Worm (Caenorhabditis elegans) whole organism, L1 larva: ENCODE results near the gene srbc-8.

ENCODE experiments used
- C04F5.9 ChIP-seq: sonication (generic microtip); optimal IDR thresholded peaks from 2 replicates; lab custom pipeline; 2016; ENCODE audit warnings: missing genetic modification characterization, missing compliant biosample characterization
- C16A3.4 ChIP-seq: fragments of 150-350 bp; optimal IDR thresholded peaks from 2 replicates; lab custom pipeline; 2014; ENCODE audit warnings: missing biosample characterization, missing genetic modification characterization
- C34B4.2 ChIP-seq: sonication (generic microtip); optimal IDR thresholded peaks from 2 replicates; lab custom pipeline; 2017; ENCODE audit warnings: mild to moderate bottlenecking, missing genetic modification characterization, missing compliant biosample characterization
- aha-1 ChIP-seq: fragments of 150-350 bp; optimal IDR thresholded peaks from 2 replicates; lab custom pipeline; 2014; ENCODE audit warnings: missing biosample characterization, missing genetic modification characterization
- alr-1 ChIP-seq: fragments of 200-800 bp; sonication (Bioruptor generic); optimal IDR thresholded peaks from 2 replicates; lab custom pipeline; 2018; ENCODE audit warnings: borderline replicate concordance, mild to moderate bottlenecking, missing genetic modification characterization, missing compliant biosample characterization
- ama-1 ChIP-seq: fragments of 150-350 bp; optimal IDR thresholded peaks from 2 replicates; lab custom pipeline; 2014
- ceh-8 ChIP-seq: fragments of 200-800 bp; sonication (Bioruptor generic); optimal IDR thresholded peaks from 2 replicates; lab custom pipeline; 2018; ENCODE audit warnings: mild to moderate bottlenecking, missing genetic modification characterization, moderate library complexity, missing compliant biosample characterization
- ces-1 ChIP-seq: fragments of 150-350 bp; optimal IDR thresholded peaks from 2 replicates; lab custom pipeline; 2014; ENCODE audit warnings: missing biosample characterization, missing genetic modification reagents, missing genetic modification characterization
- dpl-1 ChIP-seq, 3 experiments: fragments of 150-350 bp in 2 of 3; sonication (generic microtip) in 1 of 3; optimal IDR thresholded peaks; 2 replicates each; lab custom pipeline; 2014 to 2017; ENCODE audit warnings: missing biosample characterization in 3 of 3, missing genetic modification characterization in 3 of 3, missing genetic modification reagents in 3 of 3
- efl-1 ChIP-seq, 4 experiments: fragments of 150-350 bp; optimal IDR thresholded peaks in 3 of 4; peaks in 1 of 4; 1 replicate in 1 of 4; 2 replicates in 3 of 4; lab custom pipeline; 2014; ENCODE audit warnings: missing biosample characterization in 2 of 4, missing genetic modification characterization in 2 of 4, missing genetic modification reagents in 2 of 4
- efl-3 ChIP-seq: fragments of 200-800 bp; sonication (Bioruptor generic); optimal IDR thresholded peaks from 2 replicates; lab custom pipeline; 2018; ENCODE audit warnings: mild to moderate bottlenecking, missing genetic modification characterization, missing compliant biosample characterization
- egl-13 ChIP-seq: sonication (generic microtip); optimal IDR thresholded peaks from 2 replicates; lab custom pipeline; 2016; ENCODE audit warnings: missing genotype, missing genetic modification reagents, missing genetic modification characterization, missing compliant biosample characterization
- elt-2 ChIP-seq: sonication (generic microtip); optimal IDR thresholded peaks from 2 replicates; lab custom pipeline; 2016; ENCODE audit warnings: missing genetic modification characterization, mild to moderate bottlenecking, inconsistent platforms, missing compliant biosample characterization, missing genetic modification reagents
- elt-3 ChIP-seq, 6 experiments: fragments of 150-350 bp in 1 of 6; sonication (generic microtip); optimal IDR thresholded peaks; 2 replicates each; lab custom pipeline; 2017 to 2018; ENCODE audit warnings: missing biosample characterization in 6 of 6, missing genetic modification characterization in 6 of 6, inconsistent platforms in 1 of 6
- fkh-10 ChIP-seq: sonication (generic microtip); optimal IDR thresholded peaks from 2 replicates; lab custom pipeline; 2017; ENCODE audit warnings: missing biosample characterization, missing genetic modification reagents, missing genetic modification characterization
- fkh-4 ChIP-seq: sonication (generic microtip); optimal IDR thresholded peaks from 2 replicates; lab custom pipeline; 2016; ENCODE audit warnings: missing compliant biosample characterization, missing genetic modification characterization, borderline replicate concordance
- fkh-8 ChIP-seq: sonication (generic microtip); optimal IDR thresholded peaks from 2 replicates; lab custom pipeline; 2016; ENCODE audit warnings: mild to moderate bottlenecking, missing genetic modification characterization, missing compliant biosample characterization
- grh-1 ChIP-seq: fragments of 200-800 bp; sonication (Bioruptor generic); IDR thresholded peaks from 2 replicates; pipeline ENCODE4 v1.3.6; 2022; ENCODE audit warnings: missing genetic modification reagents, missing genetic modification characterization, missing compliant biosample characterization
- hlh-4 ChIP-seq: sonication (generic microtip); optimal IDR thresholded peaks from 2 replicates; lab custom pipeline; 2016; ENCODE audit warnings: mild to moderate bottlenecking, missing genetic modification characterization, missing compliant biosample characterization
- hpl-2 ChIP-seq: fragments of 150-350 bp; optimal IDR thresholded peaks from 2 replicates; lab custom pipeline; 2014; ENCODE audit warnings: missing biosample characterization, missing genetic modification reagents, missing genetic modification characterization
- irx-1 ChIP-seq: sonication (generic microtip); optimal IDR thresholded peaks from 2 replicates; lab custom pipeline; 2016; ENCODE audit warnings: missing genetic modification characterization, missing compliant biosample characterization
- jun-1 ChIP-seq: fragments of 150-350 bp; optimal IDR thresholded peaks from 2 replicates; lab custom pipeline; 2014; ENCODE audit warnings: missing biosample characterization, missing genetic modification reagents, missing genetic modification characterization
- lin-15B ChIP-seq: fragments of 150-350 bp; sonication (generic microtip); optimal IDR thresholded peaks from 3 replicates; lab custom pipeline; 2014; ENCODE audit warnings: missing biosample characterization, missing genetic modification characterization
- lin-35 ChIP-seq, 2 experiments: fragments of 150-350 bp; optimal IDR thresholded peaks; 2 replicates each; lab custom pipeline; 2014; ENCODE audit warnings: missing biosample characterization in 2 of 2, missing genetic modification characterization in 2 of 2, missing genetic modification reagents in 2 of 2
- lsy-2 ChIP-seq, 2 experiments: fragments of 150-350 bp; optimal IDR thresholded peaks; 2 replicates each; lab custom pipeline; 2014; ENCODE audit warnings: missing biosample characterization in 2 of 2, missing genetic modification characterization in 2 of 2
- mab-9 ChIP-seq: fragments of 200-800 bp; sonication (Bioruptor generic); IDR thresholded peaks from 2 replicates; pipeline ENCODE4 v1.3.6; 2022; ENCODE audit warnings: missing genetic modification reagents, missing genetic modification characterization, missing compliant biosample characterization
- mdl-1 ChIP-seq, 2 experiments: fragments of 150-350 bp; optimal IDR thresholded peaks; 2 replicates each; lab custom pipeline; 2014 to 2017; ENCODE audit warnings: missing biosample characterization in 2 of 2, missing genetic modification characterization in 2 of 2, inconsistent platforms in 1 of 2
- mep-1 ChIP-seq: fragments of 150-350 bp; optimal IDR thresholded peaks from 2 replicates; lab custom pipeline; 2014; ENCODE audit warnings: missing biosample characterization, missing genetic modification characterization
- nhr-19 ChIP-seq: fragments of 200-800 bp; sonication (Bioruptor generic); conservative IDR thresholded peaks from 2 replicates; pipeline ENCODE4 v1.3.6; 2022; ENCODE audit warnings: missing genetic modification characterization, missing compliant biosample characterization
- nhr-237 ChIP-seq: fragments of 150-350 bp; optimal IDR thresholded peaks from 2 replicates; lab custom pipeline; 2014; ENCODE audit warnings: missing biosample characterization, missing genetic modification characterization
- nhr-28 ChIP-seq: fragments of 150-350 bp; optimal IDR thresholded peaks from 2 replicates; lab custom pipeline; 2014; ENCODE audit warnings: missing biosample characterization, missing genetic modification characterization
- nhr-47 ChIP-seq: sonication (generic microtip); optimal IDR thresholded peaks from 2 replicates; lab custom pipeline; 2016; ENCODE audit warnings: mild to moderate bottlenecking, missing genetic modification characterization, moderate library complexity, missing compliant biosample characterization
- nhr-71 ChIP-seq: sonication (generic microtip); optimal IDR thresholded peaks from 2 replicates; lab custom pipeline; 2016; ENCODE audit warnings: mild to moderate bottlenecking, missing genetic modification characterization, moderate library complexity, missing compliant biosample characterization
- nhr-76 ChIP-seq: sonication (generic microtip); optimal IDR thresholded peaks from 2 replicates; lab custom pipeline; 2017; ENCODE audit warnings: missing biosample characterization, missing genetic modification characterization
- nhr-84 ChIP-seq: sonication (generic microtip); optimal IDR thresholded peaks from 2 replicates; lab custom pipeline; 2017; ENCODE audit warnings: missing biosample characterization, missing genetic modification characterization
- nhr-85 ChIP-seq: sonication (generic microtip); peaks from one replicate; lab custom pipeline; 2016; ENCODE audit warnings: missing genetic modification characterization, inconsistent platforms, missing compliant biosample characterization
- nhr-90 ChIP-seq: sonication (generic microtip); optimal IDR thresholded peaks from 2 replicates; lab custom pipeline; 2016; ENCODE audit warnings: mild to moderate bottlenecking, missing genetic modification characterization, missing compliant biosample characterization; ENCODE audit not compliant: poor library complexity
- pax-3 ChIP-seq: fragments of 200-800 bp; sonication (Bioruptor generic); optimal IDR thresholded peaks from 2 replicates; lab custom pipeline; 2018; ENCODE audit warnings: mild to moderate bottlenecking, missing genetic modification characterization, moderate library complexity, missing compliant biosample characterization
- rnt-1 ChIP-seq: sonication (generic microtip); optimal IDR thresholded peaks from 2 replicates; lab custom pipeline; 2016; ENCODE audit warnings: mild to moderate bottlenecking, missing genetic modification characterization, moderate library complexity, missing compliant biosample characterization
- skn-1 ChIP-seq: fragments of 150-350 bp; optimal IDR thresholded peaks from 2 replicates; lab custom pipeline; 2014; ENCODE audit warnings: missing biosample characterization, missing genetic modification characterization
- sox-4 ChIP-seq: sonication (generic microtip); optimal IDR thresholded peaks from 2 replicates; lab custom pipeline; 2016; ENCODE audit warnings: missing genetic modification characterization, missing compliant biosample characterization
- swsn-7 ChIP-seq: sonication (generic microtip); optimal IDR thresholded peaks from 2 replicates; lab custom pipeline; 2016; ENCODE audit warnings: missing genetic modification characterization, missing compliant biosample characterization
- tbx-2 ChIP-seq: sonication (generic microtip); optimal IDR thresholded peaks from 2 replicates; lab custom pipeline; 2016; ENCODE audit warnings: missing genetic modification characterization, missing compliant biosample characterization
- unc-30 ChIP-seq: sonication (generic microtip); optimal IDR thresholded peaks from 2 replicates; lab custom pipeline; 2017; ENCODE audit warnings: missing biosample characterization, missing genetic modification characterization
- unc-86 ChIP-seq: sonication (generic microtip); optimal IDR thresholded peaks from 2 replicates; lab custom pipeline; 2016; ENCODE audit warnings: missing genetic modification characterization, missing compliant biosample characterization
- unc-98 ChIP-seq: fragments of 200-800 bp; sonication (Bioruptor generic); IDR thresholded peaks from 2 replicates; pipeline ENCODE4 v1.3.6; 2022; ENCODE audit warnings: missing genetic modification characterization, missing compliant biosample characterization
- vab-15 ChIP-seq: sonication (generic microtip); optimal IDR thresholded peaks from 2 replicates; lab custom pipeline; 2017; ENCODE audit warnings: missing genotype, mild to moderate bottlenecking, missing genetic modification characterization, missing compliant biosample characterization
- zip-4 ChIP-seq: fragments of 200-800 bp; sonication (Bioruptor generic); optimal IDR thresholded peaks from 2 replicates; lab custom pipeline; 2018; ENCODE audit warnings: mild to moderate bottlenecking, missing genetic modification characterization, moderate library complexity, missing compliant biosample characterization
- ztf-11 ChIP-seq, 2 experiments: sonication (generic microtip); optimal IDR thresholded peaks; 2 replicates each; lab custom pipeline; 2016 to 2017; ENCODE audit warnings: missing genetic modification characterization in 2 of 2, missing biosample characterization in 1 of 2, missing compliant biosample characterization in 1 of 2

The srbc-8 gene

DNA sequence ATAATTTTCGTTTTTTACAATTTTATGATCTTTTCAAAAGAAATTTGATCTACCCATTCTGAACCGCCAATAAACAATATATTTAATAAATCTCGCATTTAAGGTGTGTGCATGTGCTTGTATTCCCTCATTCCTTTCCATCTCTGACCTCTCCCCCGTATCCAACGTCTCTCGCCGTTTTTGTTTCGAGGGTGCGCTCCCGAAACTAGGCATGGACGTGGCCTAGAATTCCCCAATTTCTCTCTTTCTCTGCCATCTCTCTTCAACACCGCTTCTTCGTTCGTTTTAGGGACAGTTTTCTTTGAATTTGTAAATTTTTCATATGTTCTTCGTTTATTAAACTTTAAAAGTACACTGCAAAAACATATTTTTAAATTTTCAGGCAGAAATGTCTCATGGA is 19.4 kb downstream of the srbc-8 start, which contains the start of gene F25E5.1 (continued):
- TF ChIP-seq ama-1 (lab: Kevin White, UChicago) (no peak), nhr-85 (peak; percentile 87), lin-15B (peak; percentile 31), lin-35 (GFP tag; optimal IDR thresholded peaks at IDR 0.05; lab: Kevin White, UChicago) (peak; percentile 70 to 73), hlh-4 (no peak), aha-1 (no peak), elt-3 (tag; optimal IDR thresholded peaks at IDR 0.05; lab: Kevin White, UChicago) (no peak), mdl-1 (tag; optimal IDR thresholded peaks at IDR 0.05; lab: Kevin White, UChicago) (peak in 1 of 2 experiments; percentile 58), efl-1 (optimal IDR thresholded peaks at IDR 0.05; lab: Kevin White, UChicago) (peak; percentile 79 to 81), efl-1 (GFP tag; optimal IDR thresholded peaks at IDR 0.05 in 1 of 2; lab: Kevin White, UChicago) (peak; percentile 73 to 93), skn-1 (tag; lab: Kevin White, UChicago) (peak; percentile 49), nhr-19 (GFP tag; lab: Robert Waterston, UW) (peak; percentile 70), dpl-1 (GFP tag; optimal IDR thresholded peaks at IDR 0.05; lab: Kevin White, UChicago) (peak; percentile 49 to 72 (median 63)), sox-4 (tag; lab: Kevin White, UChicago) (peak; percentile 38), swsn-7 (peak; percentile 61), ces-1 (GFP tag; lab: Kevin White, UChicago) (no peak), C16A3.4 (tag; lab: Kevin White, UChicago) (peak; percentile 29), fkh-8 (tag; lab: Kevin White, UChicago) (peak; percentile 82), elt-2 (tag; lab: Kevin White, UChicago) (peak; percentile 33), nhr-237 (tag; lab: Kevin White, UChicago) (no peak), egl-13 (tag; lab: Kevin White, UChicago) (peak; percentile 43), grh-1 (no peak), fkh-4 (peak; percentile 30), mab-9 (GFP tag; lab: Robert Waterston, UW) (0 out of 2 replicates have a peak, but pooled peaks have one; percentile 29), irx-1 (tag; lab: Kevin White, UChicago) (peak; percentile 44), zip-4 (GFP tag; lab: Kevin White, UChicago) (no peak), mep-1 (tag; lab: Kevin White, UChicago) (peak; percentile 87), vab-15 (tag; lab: Kevin White, UChicago) (no peak), jun-1 (tag; lab: Kevin White, UChicago) (peak; percentile 2), alr-1 (tag; lab: Kevin White, UChicago) (no peak), ceh-8 (GFP tag; lab: Kevin White, UChicago) (peak; percentile 18), unc-30 (tag; lab: Kevin White, UChicago) (no peak), C34B4.2 (tag; lab: Kevin White, UChicago) (no peak), lsy-2 (tag; optimal IDR thresholded peaks at IDR 0.05; lab: Kevin White, UChicago) (peak; percentile 55 to 75), pax-3 (tag; lab: Kevin White, UChicago) (no peak), rnt-1 (tag; lab: Kevin White, UChicago) (peak; percentile 93), efl-3 (GFP tag; lab: Kevin White, UChicago) (no peak), nhr-71 (peak; percentile 80), C04F5.9 (tag; lab: Kevin White, UChicago) (no peak), hpl-2 (GFP tag; lab: Kevin White, UChicago) (no peak), nhr-76 (tag; lab: Kevin White, UChicago) (no peak), nhr-47 (peak; percentile 72), nhr-84 (tag; lab: Kevin White, UChicago) (no peak), nhr-28 (tag; lab: Kevin White, UChicago) (no peak), nhr-90 (peak; percentile 61), unc-86 (tag; lab: Kevin White, UChicago) (peak; percentile 47), unc-98 (peak; percentile 61), ztf-11 (tag; optimal IDR thresholded peaks at IDR 0.05; lab: Kevin White, UChicago) (peak in 1 of 2 experiments; percentile 72), fkh-10 (GFP tag; lab: Kevin White, UChicago) (no peak), tbx-2 (peak; percentile 75)
